Worm (Caenorhabditis elegans): ENCODE results near the gene ipla-5.

ce11 chrIV:8740952-8741438, 25.9 kb downstream of the ipla-5 start, which contains the start of gene F21D5.6:
- TF ChIP-seq ama-1 (optimal IDR thresholded peaks at IDR 0.05): no peak
- no peak for TF ChIP-seq tbx-37 (GFP tag; conservative IDR thresholded peaks at IDR 0.05)
- no peak for TF ChIP-seq aly-1 (tag; optimal IDR thresholded peaks at IDR 0.05)
- TF ChIP-seq flt-1 (GFP tag; IDR thresholded peaks at IDR 0.05): no peak
- TF ChIP-seq scrt-1 (GFP tag; IDR thresholded peaks at IDR 0.05): no peak
- TF ChIP-seq B0310.2 (tag; optimal IDR thresholded peaks at IDR 0.05): no peak

Data from whole organism, early embryonic.